Fruit fly (Drosophila melanogaster): ENCODE data around the gene mtgo.

- TF ChIP-seq CG4360 (GFP tag; IDR thresholded peaks at IDR 0.05): no peak
- no peak for TF ChIP-seq CG16779 (GFP tag; IDR thresholded peaks at IDR 0.05)
- TF ChIP-seq gsb-n (tag; optimal IDR thresholded peaks at IDR 0.05): no peak
- no peak for TF ChIP-seq aop (GFP tag; IDR thresholded peaks at IDR 0.05)
Observed at dm6 chr2L:16640846-16641245, 96.0 kb downstream of the mtgo start.

All from whole organism, embryonic.